Worm (Caenorhabditis elegans): ENCODE measurements around the gene F57B9.1.

F57B9.1 gene

ce11 chrIII:6968080-6968639, 6.3 kb downstream of the F57B9.1 start, which contains the start of gene panl-2 (continued):
- TF ChIP-seq unc-62 (GFP tag; optimal IDR thresholded peaks at IDR 0.05 in 1 of 2) = no peak
- TF ChIP-seq unc-62 (tag; optimal IDR thresholded peaks at IDR 0.05) = no peak
- TF ChIP-seq T20F7.1 (GFP tag; optimal IDR thresholded peaks at IDR 0.05) = peak; percentile 94
- TF ChIP-seq dpl-1 (GFP tag; optimal IDR thresholded peaks at IDR 0.05) = peak; percentile 86
- TF ChIP-seq Y48G9A.11 (GFP tag; IDR thresholded peaks at IDR 0.05) = peak; percentile 85
- TF ChIP-seq mes-2 (tag; optimal IDR thresholded peaks at IDR 0.05; ENCODE audit: poor library complexity, severe bottlenecking) = peak; percentile 67
- TF ChIP-seq hlh-11 (tag; optimal IDR thresholded peaks at IDR 0.05) = no peak
- peak; percentile 24 for TF ChIP-seq mep-1 (tag; optimal IDR thresholded peaks at IDR 0.05)

ce11 chrIII:6968655-6969054, 6.8 kb downstream of the F57B9.1 start:
- TF ChIP-seq gei-8 (GFP tag; optimal IDR thresholded peaks at IDR 0.05) (no peak), lin-29 (GFP tag; IDR thresholded peaks at IDR 0.05) (no peak)

ce11 chrIII:6969090-6969489, 7.2 kb downstream of the F57B9.1 start, which contains the start of gene F31E3.12:
Gene F31E3.12 (plus strand): TSS chrIII:6969390.
- TF ChIP-seq ctbp-1 (GFP tag; IDR thresholded peaks at IDR 0.05) (no peak), aha-1 (tag) (peak; percentile 7)

- TF ChIP-seq aha-1 (tag) (peak; percentile 20), nhr-111 (GFP tag; optimal IDR thresholded peaks at IDR 0.05) (no peak), ama-1 (optimal IDR thresholded peaks at IDR 0.05) (no peak), ceh-28 (tag; optimal IDR thresholded peaks at IDR 0.05) (no peak), tra-1 (GFP tag; IDR thresholded peaks at IDR 0.05) (peak; percentile 28; the same call in 1 of the 2 replicates), snpc-1.2 (GFP tag; IDR thresholded peaks at IDR 0.05) (peak; percentile 76), nhr-48 (tag; optimal IDR thresholded peaks at IDR 0.05) (peak; percentile 18), daf-12 (tag; optimal IDR thresholded peaks at IDR 0.05) (no peak), F10B5.3 (tag; optimal IDR thresholded peaks at IDR 0.05) (no peak), lsy-2 (tag; optimal IDR thresholded peaks at IDR 0.05) (peak in 1 of 2 experiments; percentile 52), R02D3.7 (tag; optimal IDR thresholded peaks at IDR 0.05) (peak; percentile 25), jun-1 (tag; optimal IDR thresholded peaks at IDR 0.05) (no peak), pha-4 (GFP tag; IDR thresholded peaks at IDR 0.05) (peak; percentile 59; the same call in 1 of the 2 replicates), pha-4 (tag; optimal IDR thresholded peaks at IDR 0.05) (no peak), spr-3 (GFP tag; optimal IDR thresholded peaks at IDR 0.05) (no peak), Y5F2A.4 (GFP tag; optimal IDR thresholded peaks at IDR 0.05) (peak; percentile 44), lin-39 (tag; optimal IDR thresholded peaks at IDR 0.05) (no peak), T20F7.1 (GFP tag; optimal IDR thresholded peaks at IDR 0.05) (peak; percentile 32), mes-2 (tag; optimal IDR thresholded peaks at IDR 0.05; ENCODE audit: poor library complexity, severe bottlenecking) (peak; percentile 37), Y48G9A.11 (GFP tag; IDR thresholded peaks at IDR 0.05) (peak; percentile 84), lim-7 (GFP tag; IDR thresholded peaks at IDR 0.05) (peak; percentile 6; the same call in 1 of the 2 replicates), ztf-11 (tag; optimal IDR thresholded peaks at IDR 0.05) (no peak), F49E8.2 (tag; optimal IDR thresholded peaks at IDR 0.05; ENCODE audit: borderline replicate concordance) (peak; percentile 90), lin-38 (GFP tag; IDR thresholded peaks at IDR 0.05) (peak; percentile 70), daf-16 (GFP tag; optimal IDR thresholded peaks at IDR 0.05) (no peak), daf-16 (tag; optimal IDR thresholded peaks at IDR 0.05) (peak; percentile 14), zfp-2 (tag; optimal IDR thresholded peaks at IDR 0.05) (no peak), aly-2 (tag; optimal IDR thresholded peaks at IDR 0.05) (no peak), lin-13 (GFP tag; optimal IDR thresholded peaks at IDR 0.05) (peak; percentile 17), unc-130 (GFP tag; optimal IDR thresholded peaks at IDR 0.05) (peak; percentile 76), nhr-237 (tag; optimal IDR thresholded peaks at IDR 0.05) (no peak), php-3 (GFP tag; IDR thresholded peaks at IDR 0.05) (no peak), F44E2.7 (GFP tag; IDR thresholded peaks at IDR 0.05) (no peak), lin-1 (GFP tag; IDR thresholded peaks at IDR 0.05) (peak; percentile 27; the same call in 1 of the 2 replicates), spr-1 (tag; optimal IDR thresholded peaks at IDR 0.05) (no peak), fkh-10 (GFP tag; optimal IDR thresholded peaks at IDR 0.05) (no peak), set-16 (GFP tag; IDR thresholded peaks at IDR 0.05) (no peak)
Observed at ce11 chrIII:6969781-6970342, 8.0 kb downstream of the F57B9.1 start.
